Worm (Caenorhabditis elegans) whole organism, early embryonic: ENCODE measurements around the gene cdh-9.

Experiments
- B0310.2 ChIP-seq: sonication (generic microtip); optimal IDR thresholded peaks from 2 replicates; lab custom pipeline; 2016; ENCODE audit warnings: mild to moderate bottlenecking, missing genetic modification characterization, missing compliant biosample characterization
- F13C5.2 ChIP-seq: sonication (generic microtip); optimal IDR thresholded peaks from 2 replicates; lab custom pipeline; 2017; ENCODE audit warnings: mild to moderate bottlenecking, missing genetic modification characterization, inconsistent platforms, missing compliant biosample characterization
- ama-1 ChIP-seq: fragments of 150-350 bp; optimal IDR thresholded peaks from 2 replicates; lab custom pipeline; 2014
- ceh-36 ChIP-seq: sonication (generic microtip); optimal IDR thresholded peaks from 2 replicates; lab custom pipeline; 2016; ENCODE audit warnings: missing genetic modification characterization, inconsistent platforms, missing compliant biosample characterization
- ets-7 ChIP-seq: sonication (generic microtip); optimal IDR thresholded peaks from 2 replicates; lab custom pipeline; 2016; ENCODE audit warnings: missing genotype, missing genetic modification characterization, missing compliant biosample characterization
- flt-1 ChIP-seq: fragments of 200-800 bp; sonication (Bioruptor generic); IDR thresholded peaks from 2 replicates; pipeline ENCODE4 v1.3.6; 2022; ENCODE audit warnings: missing genetic modification characterization, missing compliant biosample characterization
- hmbx-1 ChIP-seq: sonication (generic microtip); optimal IDR thresholded peaks from 2 replicates; lab custom pipeline; 2016; ENCODE audit warnings: mild to moderate bottlenecking, missing genetic modification characterization, missing compliant biosample characterization
- scrt-1 ChIP-seq: fragments of 200-800 bp; sonication (Bioruptor generic); IDR thresholded peaks from 2 replicates; pipeline ENCODE4 v1.3.6; 2022; ENCODE audit warnings: missing genetic modification characterization, missing compliant biosample characterization
- sea-1 ChIP-seq: fragments of 200-800 bp; sonication (Bioruptor generic); conservative IDR thresholded peaks from 2 replicates; pipeline ENCODE4 v1.3.6; 2022; ENCODE audit warnings: missing genetic modification characterization, missing compliant biosample characterization
- tbx-37 ChIP-seq: fragments of 200-800 bp; sonication (Bioruptor generic); conservative IDR thresholded peaks from 2 replicates; pipeline ENCODE4 v1.3.6; 2022; ENCODE audit warnings: missing genetic modification reagents, missing genetic modification characterization, missing compliant biosample characterization

ce11 chrX:16566358-16566757 is 28.7 kb upstream of the cdh-9 start:
- no peak for TF ChIP-seq sea-1
- no peak for TF ChIP-seq F13C5.2 (tag; lab: Kevin White, UChicago)
- TF ChIP-seq hmbx-1 (tag; lab: Kevin White, UChicago), result no peak
- TF ChIP-seq scrt-1 (GFP tag; lab: Robert Waterston, UW), result no peak
- TF ChIP-seq ama-1, result no peak
- no peak for TF ChIP-seq flt-1 (GFP tag; lab: Robert Waterston, UW)
- no peak for TF ChIP-seq tbx-37 (GFP tag; lab: Robert Waterston, UW)
- no peak for TF ChIP-seq B0310.2 (tag; lab: Kevin White, UChicago)
- no peak for TF ChIP-seq ets-7 (tag; lab: Kevin White, UChicago)
- TF ChIP-seq ceh-36 (tag; lab: Kevin White, UChicago), result no peak
